Worm (Caenorhabditis elegans) whole organism, mixed stage, embryonic: ENCODE data around the gene cls-3.

Source experiments
- ceh-83 ChIP-seq: fragments of 200-800 bp; sonication (Bioruptor generic); optimal IDR thresholded peaks from 2 replicates; lab custom pipeline; 2018; ENCODE audit warnings: mild to moderate bottlenecking, missing genetic modification characterization, missing compliant biosample characterization
- mls-2 ChIP-seq: sonication (generic microtip); optimal IDR thresholded peaks from 2 replicates; lab custom pipeline; 2016; ENCODE audit warnings: mild to moderate bottlenecking, missing genetic modification characterization, moderate library complexity, missing compliant biosample characterization
- pha-4 ChIP-seq: fragments of 150-350 bp; optimal IDR thresholded peaks from 2 replicates; lab custom pipeline; 2018; ENCODE audit warnings: missing biosample characterization, missing genetic modification reagents, missing genetic modification characterization

- TF ChIP-seq mls-2 (tag; lab: Kevin White, UChicago) (no peak), ceh-83 (GFP tag; lab: Kevin White, UChicago) (no peak), pha-4 (tag; lab: Kevin White, UChicago) (no peak)
Measured at ce11 chrIII:9138601-9139000, 52.3 kb downstream of the cls-3 start, which contains the start of gene ZK512.7.
